Worm (Caenorhabditis elegans) whole organism, L4/young adult: ENCODE measurements around the gene ZK1321.4.

Experiments
- W03F9.2 ChIP-seq: fragments of 150-350 bp; optimal IDR thresholded peaks from 2 replicates; lab custom pipeline; 2014; ENCODE audit warnings: missing biosample characterization, missing genetic modification characterization
- dao-5 ChIP-seq: sonication (generic microtip); optimal IDR thresholded peaks from 2 replicates; lab custom pipeline; 2016; ENCODE audit warnings: missing genotype, missing genetic modification characterization, moderate library complexity, missing compliant biosample characterization
- him-1 ChIP-seq: sonication (generic microtip); optimal IDR thresholded peaks from 2 replicates; lab custom pipeline; 2016; ENCODE audit warnings: missing genotype, missing genetic modification reagents, missing genetic modification characterization, missing compliant biosample characterization

The ZK1321.4 gene

DNA sequence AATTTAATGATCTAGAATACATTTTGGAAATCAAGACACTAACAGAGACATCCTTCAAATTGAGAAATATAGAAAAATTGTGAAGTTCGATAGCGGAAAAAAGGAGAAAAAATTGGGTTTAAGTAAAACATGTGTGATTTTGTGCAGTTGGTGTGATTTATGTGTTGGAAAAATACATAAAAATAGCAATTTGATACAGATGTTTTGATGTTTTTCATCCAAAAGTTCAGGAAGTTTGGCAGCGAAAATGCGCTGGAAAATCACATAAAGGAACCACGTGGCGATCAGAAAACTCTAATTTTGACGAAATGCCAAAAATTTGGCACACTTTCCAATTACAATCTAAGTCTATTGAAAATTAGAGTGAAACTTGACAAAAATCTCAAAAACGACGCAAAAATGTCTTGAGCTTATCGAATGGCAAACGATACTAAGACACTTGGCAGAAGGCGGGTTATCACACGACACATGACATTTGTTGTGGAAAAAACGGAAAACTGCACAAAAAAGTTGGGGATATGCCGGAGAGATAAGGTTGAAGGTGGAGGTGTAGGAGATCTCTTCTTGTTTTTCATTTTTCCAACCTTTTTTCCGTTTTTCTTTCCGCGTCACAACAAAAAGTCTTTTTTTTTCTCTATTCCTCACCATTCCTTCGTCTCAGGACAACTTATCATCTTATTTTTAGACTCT, at the start of gene ZK1321.4:
TSS of gene ZK1321.4 (minus strand) at position 51 of the 690 bp plus-strand sequence.
- TF ChIP-seq him-1 (tag; lab: Kevin White, UChicago) (no peak), dao-5 (tag; lab: Kevin White, UChicago) (no peak), W03F9.2 (tag; lab: Kevin White, UChicago) (no peak)

- TF ChIP-seq dao-5 (tag; lab: Kevin White, UChicago): no peak
- no peak for TF ChIP-seq him-1 (tag; lab: Kevin White, UChicago)
- TF ChIP-seq W03F9.2 (tag; lab: Kevin White, UChicago): no peak
Observed at ce11 chrII:9807519-9807972, 33.8 kb upstream of the ZK1321.4 start, which contains the start of gene cyp-13A8. TSS of gene cyp-13A8 (minus strand) at chrII:9807569.

- TF ChIP-seq dao-5 (tag; lab: Kevin White, UChicago) (no peak), him-1 (tag; lab: Kevin White, UChicago) (no peak), W03F9.2 (tag; lab: Kevin White, UChicago) (no peak)
Observed at ce11 chrII:9803320-9803719, 29.6 kb upstream of the ZK1321.4 start, which contains the start of gene cyp-13A7. TSS of gene cyp-13A7 (plus strand) at chrII:9803620.

ce11 chrII:9802642-9803041, 28.9 kb upstream of the ZK1321.4 start, which contains the start of gene cyp-13A6:
TSS of gene cyp-13A6 (minus strand) at chrII:9802821.
- TF ChIP-seq W03F9.2 (tag; lab: Kevin White, UChicago): no peak
- no peak for TF ChIP-seq him-1 (tag; lab: Kevin White, UChicago)
- no peak for TF ChIP-seq dao-5 (tag; lab: Kevin White, UChicago)

- TF ChIP-seq him-1 (tag; lab: Kevin White, UChicago): no peak
- no peak for TF ChIP-seq dao-5 (tag; lab: Kevin White, UChicago)
- TF ChIP-seq W03F9.2 (tag; lab: Kevin White, UChicago): no peak
Observed at ce11 chrII:9800251-9800650, 26.5 kb upstream of the ZK1321.4 start, which contains the start of gene cyp-13A5. TSS of gene cyp-13A5 (minus strand) at chrII:9800362.

ce11 chrII:9797664-9798063, 23.9 kb upstream of the ZK1321.4 start, which contains the start of gene cyp-13A4:
TSS of gene cyp-13A4 (minus strand) at chrII:9797740.
- TF ChIP-seq him-1 (tag; lab: Kevin White, UChicago) (no peak), dao-5 (tag; lab: Kevin White, UChicago) (no peak), W03F9.2 (tag; lab: Kevin White, UChicago) (no peak)

DNA sequence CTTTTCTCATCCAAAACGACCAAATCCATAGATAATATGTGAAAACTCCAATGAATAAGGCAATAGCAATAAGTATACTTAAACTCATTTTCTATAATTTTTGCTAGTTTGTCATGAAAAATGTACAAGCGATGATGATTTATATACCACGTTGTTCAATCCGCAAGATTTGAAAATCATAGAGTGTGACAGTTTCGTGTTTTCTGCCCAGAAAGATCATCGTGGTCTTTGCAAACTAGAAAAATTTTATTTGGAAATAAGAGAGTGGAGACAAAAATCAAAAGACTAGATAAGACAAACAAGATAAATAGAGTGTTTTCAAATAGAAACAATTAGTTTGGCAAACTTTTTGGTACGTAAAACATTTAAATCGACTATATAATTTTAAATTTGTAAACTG, 19.5 kb upstream of the ZK1321.4 start, which contains the start of gene cyp-13A3:
TSS of gene cyp-13A3 (minus strand) at position 101 of the 400 bp plus-strand sequence.
- no peak for TF ChIP-seq dao-5 (tag; lab: Kevin White, UChicago)
- TF ChIP-seq W03F9.2 (tag; lab: Kevin White, UChicago): no peak

DNA sequence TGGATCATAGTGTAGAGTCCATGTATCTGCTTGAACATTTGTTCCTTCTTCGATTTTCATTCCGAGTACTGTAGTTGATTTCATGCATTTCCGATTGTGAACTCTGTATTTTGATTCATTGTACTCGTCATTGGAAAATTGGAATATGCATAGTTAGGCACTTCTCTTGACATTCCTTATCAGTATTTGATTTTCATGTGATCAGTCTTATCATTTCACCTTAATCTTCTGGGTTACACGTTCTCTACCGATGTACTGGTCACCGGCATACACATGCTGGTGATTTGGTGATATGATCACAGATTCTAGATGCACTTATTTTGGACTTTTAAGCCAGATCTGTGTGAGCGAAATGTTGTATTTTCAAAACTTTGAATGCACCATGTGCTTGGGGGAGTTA, 17.4 kb upstream of the ZK1321.4 start:
- no peak for TF ChIP-seq dao-5 (tag; lab: Kevin White, UChicago)
- no peak for TF ChIP-seq W03F9.2 (tag; lab: Kevin White, UChicago)
- no peak for TF ChIP-seq him-1 (tag; lab: Kevin White, UChicago)

- no peak for TF ChIP-seq dao-5 (tag; lab: Kevin White, UChicago)
- no peak for TF ChIP-seq W03F9.2 (tag; lab: Kevin White, UChicago)
- no peak for TF ChIP-seq him-1 (tag; lab: Kevin White, UChicago)
Observed at ce11 chrII:9787395-9788152, 13.8 kb upstream of the ZK1321.4 start, which contains the start of gene cyp-13A2. TSS of gene cyp-13A2 (minus strand) at chrII:9787629.

DNA sequence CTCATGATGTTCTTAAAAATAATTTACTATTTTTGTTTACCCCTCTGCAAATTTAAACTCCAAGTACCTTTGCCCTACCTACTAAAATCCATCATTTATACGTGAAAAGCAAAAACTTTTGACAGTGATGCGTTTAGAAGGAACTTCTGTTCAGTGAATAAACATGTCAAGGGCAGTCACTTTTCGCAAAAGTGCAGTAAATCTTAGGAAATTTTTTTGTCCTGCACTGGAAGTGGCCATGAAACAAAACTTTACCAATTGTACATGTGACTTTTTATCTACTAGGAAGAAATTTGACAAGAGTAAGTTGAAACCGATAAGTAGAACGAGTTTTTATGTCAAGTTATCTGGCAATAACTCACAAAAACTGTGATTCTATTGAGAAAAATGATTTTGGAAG, 12.5 kb upstream of the ZK1321.4 start:
- TF ChIP-seq him-1 (tag; lab: Kevin White, UChicago) (no peak), dao-5 (tag; lab: Kevin White, UChicago) (no peak), W03F9.2 (tag; lab: Kevin White, UChicago) (no peak)

- TF ChIP-seq him-1 (tag; lab: Kevin White, UChicago) (no peak), W03F9.2 (tag; lab: Kevin White, UChicago) (no peak), dao-5 (tag; lab: Kevin White, UChicago) (no peak)
Observed at ce11 chrII:9782337-9782736, 8.6 kb upstream of the ZK1321.4 start, which contains the start of gene T10B9.14. TSS of gene T10B9.14 (minus strand) at chrII:9782437.

- TF ChIP-seq dao-5 (tag; lab: Kevin White, UChicago) (no peak), W03F9.2 (tag; lab: Kevin White, UChicago) (no peak), him-1 (tag; lab: Kevin White, UChicago) (no peak)
Observed at ce11 chrII:9781842-9782241, 8.1 kb upstream of the ZK1321.4 start, which contains the start of gene cyp-13A1. TSS of gene cyp-13A1 (minus strand) at chrII:9781997.

DNA sequence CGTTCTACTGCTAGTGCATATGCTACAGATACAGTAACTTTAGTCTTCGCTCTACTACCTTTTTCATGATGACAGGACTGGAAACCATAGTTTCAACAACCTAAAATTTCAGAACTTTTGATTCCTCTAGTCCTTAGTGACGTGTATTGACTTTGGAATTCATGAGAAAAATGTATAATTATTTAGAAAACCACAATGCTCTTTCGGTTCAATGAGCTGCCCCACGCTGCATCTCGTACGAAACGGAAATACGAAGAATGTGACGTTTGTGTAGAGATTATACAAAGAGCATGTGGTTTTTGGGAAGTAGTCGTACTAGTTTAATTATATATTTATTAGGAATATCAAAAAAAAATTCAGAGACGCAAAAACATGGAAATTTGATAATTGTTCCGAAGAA, 4.8 kb upstream of the ZK1321.4 start:
- TF ChIP-seq W03F9.2 (tag; lab: Kevin White, UChicago): no peak
- TF ChIP-seq dao-5 (tag; lab: Kevin White, UChicago): no peak
- no peak for TF ChIP-seq him-1 (tag; lab: Kevin White, UChicago)
